Worm (Caenorhabditis elegans) whole organism, midembryonic: ENCODE results near the gene sru-16.
"Not testable (repeated sequence)": the region's sequence is repeated elsewhere in the genome, so short reads cannot be mapped to it uniquely, and the experiment has no call there.

Experiments used
- T22C8.4 ChIP-seq: fragments of 200-800 bp; sonication (Bioruptor generic); IDR thresholded peaks from 2 replicates; pipeline ENCODE4 v1.3.6; 2022; ENCODE audit warnings: missing genetic modification characterization, missing compliant biosample characterization
- cog-1 ChIP-seq: sonication (generic microtip); optimal IDR thresholded peaks from 2 replicates; lab custom pipeline; 2016; ENCODE audit warnings: missing genetic modification characterization, missing compliant biosample characterization
- flt-1 ChIP-seq: fragments of 200-800 bp; sonication (Bioruptor generic); IDR thresholded peaks from 2 replicates; pipeline ENCODE4 v1.3.6; 2022; ENCODE audit warnings: missing genetic modification characterization, missing compliant biosample characterization
- klf-2 ChIP-seq: fragments of 200-800 bp; sonication (Bioruptor generic); conservative IDR thresholded peaks from 2 replicates; pipeline ENCODE4 v1.3.6; 2022; ENCODE audit warnings: missing genetic modification reagents, missing genetic modification characterization, missing compliant biosample characterization
- med-1 ChIP-seq: sonication (generic microtip); optimal IDR thresholded peaks from 2 replicates; lab custom pipeline; 2017; ENCODE audit warnings: missing genetic modification characterization, mild to moderate bottlenecking, missing compliant biosample characterization, antibody characterized with exemption, missing genetic modification reagents; ENCODE audit not compliant: insufficient read depth
- ref-1 ChIP-seq: fragments of 200-800 bp; sonication (Bioruptor generic); conservative IDR thresholded peaks from 2 replicates; pipeline ENCODE4 v1.3.6; 2022; ENCODE audit warnings: missing genetic modification reagents, missing genetic modification characterization, missing compliant biosample characterization
- tab-1 ChIP-seq: fragments of 200-800 bp; sonication (Bioruptor generic); IDR thresholded peaks from 2 replicates; pipeline ENCODE4 v1.3.6; 2022; ENCODE audit warnings: missing genetic modification characterization, missing compliant biosample characterization
- ztf-23 ChIP-seq: fragments of 200-800 bp; sonication (Bioruptor generic); IDR thresholded peaks from 2 replicates; pipeline ENCODE4 v1.3.6; 2022; ENCODE audit warnings: missing genetic modification reagents, missing genetic modification characterization, missing compliant biosample characterization
- ztf-29 ChIP-seq: fragments of 200-800 bp; sonication (Bioruptor generic); IDR thresholded peaks from 2 replicates; pipeline ENCODE4 v1.3.6; 2022; ENCODE audit warnings: missing genetic modification reagents, missing genetic modification characterization, missing compliant biosample characterization

sru-16 gene

DNA sequence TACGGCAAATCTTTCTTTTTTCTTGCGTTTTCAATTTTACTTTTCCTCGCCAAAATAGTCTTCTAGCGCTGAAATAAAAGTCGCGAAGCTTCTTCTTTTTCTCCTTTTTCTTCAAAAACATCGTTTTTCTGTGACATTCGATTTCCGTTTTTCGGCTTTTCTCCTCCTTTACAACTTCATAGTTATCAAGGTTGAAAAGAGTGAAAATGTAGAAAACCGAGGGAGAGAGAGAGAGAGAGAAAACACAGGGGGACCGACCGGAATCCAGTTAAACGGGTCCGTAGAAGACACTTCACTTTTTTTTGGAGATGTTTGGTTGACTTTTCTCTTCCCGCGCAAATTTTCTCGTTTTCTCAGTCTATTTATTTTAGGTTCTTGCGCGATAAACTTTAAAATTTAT is 14.8 kb upstream of the sru-16 start:
- TF ChIP-seq cog-1 (tag; lab: Kevin White, UChicago) (no peak), ztf-23 (GFP tag; lab: Robert Waterston, UW) (no peak), ztf-29 (no peak)

DNA sequence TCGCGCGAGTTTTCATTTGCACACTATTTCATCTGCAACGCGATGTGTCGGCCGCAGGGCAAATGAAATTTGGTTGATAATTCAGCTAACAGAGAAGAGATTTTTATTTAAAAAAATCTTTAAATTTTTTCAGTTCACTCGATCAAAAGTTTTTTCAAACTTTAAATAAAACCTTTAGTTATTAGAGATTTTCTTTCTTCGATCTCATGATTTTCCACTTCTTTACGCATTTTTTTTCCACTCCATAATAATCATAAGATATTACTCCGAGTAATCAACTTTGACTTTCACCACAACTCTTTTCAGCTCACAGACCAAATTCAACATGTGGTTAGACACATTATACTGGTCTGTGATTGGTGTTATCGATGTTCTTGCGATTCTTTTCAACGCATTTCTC is 4.3 kb upstream of the sru-16 start, which contains the start of gene srd-10:
srd-10 (plus strand) TSS at position 301 of the 400 bp plus-strand sequence.
- TF ChIP-seq flt-1 (GFP tag; lab: Robert Waterston, UW) (no peak), klf-2 (no peak), ztf-23 (GFP tag; lab: Robert Waterston, UW) (no peak), cog-1 (tag; lab: Kevin White, UChicago) (no peak), T22C8.4 (GFP tag; lab: Robert Waterston, UW) (no peak), med-1 (GFP tag; lab: Kevin White, UChicago) (no peak), ref-1 (GFP tag; lab: Robert Waterston, UW) (no peak), ztf-29 (no peak)

DNA sequence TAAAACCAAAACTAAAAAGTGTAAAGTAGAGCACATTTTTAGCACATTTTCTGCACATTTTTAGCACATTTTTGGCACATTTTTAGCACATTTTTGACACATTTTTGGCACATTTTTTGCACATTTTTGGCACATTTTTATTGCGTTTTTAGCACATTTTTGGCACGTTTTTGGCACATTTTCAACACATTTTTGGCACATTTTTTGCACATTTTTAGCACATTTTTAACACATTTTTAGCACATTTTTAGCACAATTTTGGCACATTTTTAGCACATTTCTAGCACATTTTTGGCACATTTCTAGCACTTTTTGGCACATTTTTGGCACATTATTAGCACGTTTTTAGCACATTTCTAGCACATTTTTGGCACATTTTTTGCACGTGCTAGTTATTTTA is 3.4 kb upstream of the sru-16 start:
- TF ChIP-seq tab-1 (no peak), flt-1 (GFP tag; lab: Robert Waterston, UW) (no peak), ztf-23 (GFP tag; lab: Robert Waterston, UW) (no peak), ztf-29 (no peak), T22C8.4 (GFP tag; lab: Robert Waterston, UW) (no peak), ref-1 (GFP tag; lab: Robert Waterston, UW) (no peak), med-1 (GFP tag; lab: Kevin White, UChicago) (no peak), cog-1 (tag; lab: Kevin White, UChicago) (no peak)

DNA sequence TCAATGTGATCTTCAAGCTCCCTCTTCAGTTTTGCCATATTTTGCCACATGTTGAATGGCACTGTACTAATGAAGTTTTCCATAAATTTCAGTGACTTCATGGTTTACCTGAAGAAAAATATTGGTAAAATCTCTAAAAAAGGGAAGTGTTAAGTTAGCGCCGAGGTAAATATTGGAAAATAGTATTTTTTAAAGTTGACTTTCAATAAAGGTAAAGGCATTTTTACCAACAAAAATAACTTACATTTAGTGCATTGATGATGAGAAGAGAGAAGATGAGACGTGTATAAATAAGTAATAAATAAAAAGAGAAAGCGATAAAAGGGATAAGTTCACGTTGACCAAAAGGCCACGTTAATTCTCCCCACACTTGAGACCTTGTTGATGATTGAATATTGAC is 879 bp upstream of the sru-16 start, which contains the start of gene Y45F10B.8:
Y45F10B.8 (minus strand) TSS at position 101 of the 400 bp plus-strand sequence.
- not testable (repeated sequence) for TF ChIP-seq ztf-23 (GFP tag; lab: Robert Waterston, UW); flt-1 (GFP tag; lab: Robert Waterston, UW); ztf-29

DNA sequence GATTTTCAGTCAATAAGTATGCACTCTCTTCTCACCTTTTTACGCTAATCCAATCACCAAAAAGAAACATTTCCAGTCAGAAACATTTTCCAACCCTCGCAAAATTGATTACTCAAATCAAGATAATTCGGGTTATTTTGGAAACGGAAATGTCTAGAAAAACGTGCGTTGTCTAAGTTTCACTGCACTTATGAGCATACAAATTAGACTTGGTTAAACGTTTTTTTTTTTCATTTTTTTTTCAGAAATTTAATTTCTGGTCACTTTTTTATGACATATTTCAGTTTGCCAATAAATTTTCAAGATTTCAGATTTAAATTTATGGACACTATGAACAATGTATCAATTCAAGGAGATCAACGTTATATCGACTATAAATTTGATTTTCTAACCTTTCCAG is 3.9 kb downstream of the sru-16 start, which contains the start of gene sru-12:
sru-12 (plus strand) TSS at position 301 of the 400 bp plus-strand sequence.
- TF ChIP-seq med-1 (GFP tag; lab: Kevin White, UChicago) (no peak), T22C8.4 (GFP tag; lab: Robert Waterston, UW) (no peak), ref-1 (GFP tag; lab: Robert Waterston, UW) (no peak), flt-1 (GFP tag; lab: Robert Waterston, UW) (no peak), cog-1 (tag; lab: Kevin White, UChicago) (no peak), klf-2 (no peak), ztf-23 (GFP tag; lab: Robert Waterston, UW) (no peak), tab-1 (no peak), ztf-29 (no peak)

DNA sequence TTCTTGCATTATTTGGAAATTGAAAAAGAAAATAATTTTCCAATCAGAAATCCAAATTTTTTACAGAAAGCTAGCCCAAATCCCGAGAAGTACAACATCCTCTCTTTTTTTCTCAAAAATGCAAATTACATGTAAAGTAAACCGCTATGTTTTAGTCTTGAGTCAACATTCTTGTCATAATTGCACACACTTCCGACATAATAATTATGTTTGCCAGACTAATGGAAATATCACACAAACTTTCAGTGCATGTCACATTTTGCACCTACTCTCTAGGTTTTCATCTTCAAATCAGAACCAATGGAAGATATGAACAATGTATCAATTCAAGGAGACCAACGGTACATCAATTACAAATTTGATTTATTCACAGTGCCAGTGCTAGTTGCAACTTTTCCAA is 5.6 kb downstream of the sru-16 start, which contains the start of gene sru-11:
sru-11 (plus strand) TSS at position 301 of the 400 bp plus-strand sequence.
- TF ChIP-seq ref-1 (GFP tag; lab: Robert Waterston, UW) (no peak), tab-1 (no peak), flt-1 (GFP tag; lab: Robert Waterston, UW) (no peak), cog-1 (tag; lab: Kevin White, UChicago) (no peak), klf-2 (no peak), T22C8.4 (GFP tag; lab: Robert Waterston, UW) (no peak), ztf-29 (no peak), med-1 (GFP tag; lab: Kevin White, UChicago) (no peak), ztf-23 (GFP tag; lab: Robert Waterston, UW) (no peak)

DNA sequence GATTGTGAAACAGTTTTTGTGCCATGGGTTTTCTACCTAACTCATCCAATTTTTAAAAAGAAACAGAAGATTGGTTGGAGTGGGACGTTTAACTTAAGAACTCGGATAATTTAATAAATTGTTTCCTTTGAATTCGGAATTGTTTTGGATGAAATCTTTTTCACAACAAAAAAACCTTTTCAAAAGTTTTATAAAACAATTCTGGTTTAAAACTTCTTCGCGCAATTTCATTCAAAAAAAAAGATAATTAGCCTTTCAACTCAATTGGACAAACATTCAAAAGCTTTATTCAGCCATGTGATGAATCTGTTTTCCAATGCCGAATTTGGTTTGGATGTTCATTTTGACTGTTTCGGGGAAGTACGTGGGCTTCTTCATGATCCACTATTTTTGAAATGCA is 8.1 kb downstream of the sru-16 start, which contains the start of gene Y45F10B.12:
Y45F10B.12 (plus strand) TSS at position 301 of the 400 bp plus-strand sequence.
- TF ChIP-seq ztf-23 (GFP tag; lab: Robert Waterston, UW): no peak
- no peak for TF ChIP-seq T22C8.4 (GFP tag; lab: Robert Waterston, UW)
- TF ChIP-seq klf-2: no peak
- no peak for TF ChIP-seq med-1 (GFP tag; lab: Kevin White, UChicago)
- TF ChIP-seq ztf-29: no peak
- no peak for TF ChIP-seq cog-1 (tag; lab: Kevin White, UChicago)

DNA sequence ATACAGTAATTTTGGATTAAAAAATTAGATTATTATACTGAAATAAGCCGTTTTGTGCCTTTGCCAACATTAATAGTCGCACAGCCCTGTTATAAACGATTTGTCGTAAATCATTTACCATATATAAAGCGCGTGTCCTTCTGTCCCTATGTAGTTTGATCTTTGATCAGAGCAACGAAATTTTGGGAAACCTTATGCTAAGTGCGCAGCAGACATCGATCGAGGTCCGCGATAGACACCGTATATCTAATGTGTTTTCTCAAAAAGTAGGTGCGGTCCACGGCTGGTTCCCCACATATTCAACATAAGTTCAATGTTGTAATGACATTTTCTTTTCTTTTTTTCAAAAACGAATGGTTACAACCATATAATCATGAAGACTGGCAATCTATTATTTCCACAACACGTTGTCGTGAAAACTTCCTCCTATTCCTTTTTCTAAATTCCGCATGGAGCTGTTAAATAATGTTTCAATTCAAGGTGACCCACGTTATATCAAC is 9.5 kb downstream of the sru-16 start, which contains the start of gene sru-9:
sru-9 (plus strand) TSS at position 450 of the 500 bp plus-strand sequence.
- TF ChIP-seq ref-1 (GFP tag; lab: Robert Waterston, UW); flt-1 (GFP tag; lab: Robert Waterston, UW); tab-1: not testable (repeated sequence)

DNA sequence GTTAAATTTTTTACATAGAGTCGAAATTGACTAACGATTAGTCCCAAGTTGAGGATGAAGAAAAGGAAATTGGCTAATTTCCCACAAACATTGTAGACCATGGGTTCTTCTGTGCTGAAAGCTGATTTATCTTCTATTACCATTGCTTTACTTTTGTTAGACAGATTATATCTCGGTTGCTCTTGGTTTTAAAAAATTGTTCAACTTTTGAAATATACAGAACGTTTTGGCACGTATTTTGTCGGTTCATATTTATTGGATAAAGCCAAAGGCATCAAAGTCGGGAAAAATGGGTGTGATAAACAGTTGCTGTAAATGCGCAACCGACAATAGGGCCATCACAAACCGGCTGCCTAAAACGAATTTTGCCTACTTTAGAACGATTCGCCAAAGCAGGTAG is 12.6 kb downstream of the sru-16 start, which contains the start of gene tsp-5:
tsp-5 (minus strand) TSS at position 101 of the 400 bp plus-strand sequence.
- TF ChIP-seq med-1 (GFP tag; lab: Kevin White, UChicago) (no peak), tab-1 (no peak), ztf-23 (GFP tag; lab: Robert Waterston, UW) (no peak), flt-1 (GFP tag; lab: Robert Waterston, UW) (no peak), T22C8.4 (GFP tag; lab: Robert Waterston, UW) (no peak), cog-1 (tag; lab: Kevin White, UChicago) (no peak)

DNA sequence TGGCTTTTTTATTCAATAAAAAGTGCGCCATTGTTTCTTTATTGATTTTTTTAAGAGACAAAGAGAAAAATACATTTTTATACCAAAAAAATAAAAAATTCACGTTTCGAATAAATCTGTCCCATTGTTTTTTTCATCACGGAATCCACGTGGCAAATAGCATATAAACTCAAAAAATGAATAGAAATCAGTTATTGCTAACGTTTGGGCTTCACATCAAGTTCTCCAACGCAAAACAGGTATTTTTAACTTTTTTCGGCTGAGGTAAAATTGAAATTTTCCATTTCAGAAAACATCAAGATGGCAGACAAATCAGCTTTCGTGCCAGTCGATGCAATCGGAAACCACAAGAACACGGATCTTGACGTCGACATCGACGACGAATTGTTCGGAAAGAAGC is 14.3 kb downstream of the sru-16 start, which contains the start of gene Y45F10B.3:
Y45F10B.3 (plus strand) TSS at position 301 of the 400 bp plus-strand sequence.
- TF ChIP-seq flt-1 (GFP tag; lab: Robert Waterston, UW): no peak
- no peak for TF ChIP-seq ref-1 (GFP tag; lab: Robert Waterston, UW)
- no peak for TF ChIP-seq ztf-29
- no peak for TF ChIP-seq tab-1
- TF ChIP-seq med-1 (GFP tag; lab: Kevin White, UChicago): no peak
- no peak for TF ChIP-seq cog-1 (tag; lab: Kevin White, UChicago)
- TF ChIP-seq klf-2: no peak
- TF ChIP-seq ztf-23 (GFP tag; lab: Robert Waterston, UW): no peak
- TF ChIP-seq T22C8.4 (GFP tag; lab: Robert Waterston, UW): no peak
